Fruit fly (Drosophila melanogaster) Kc167 (cell line): ENCODE data around the gene CG32436.

ENCODE experiments used
- Myc ChIP-seq: fragments of >200 bp; optimal IDR thresholded peaks from 2 replicates; lab custom pipeline; 2017; ENCODE audit warnings: missing external identifiers
- Sin3A ChIP-seq: fragments of >200 bp; optimal IDR thresholded peaks from 2 replicates; lab custom pipeline; 2018; ENCODE audit warnings: missing external identifiers
- h ChIP-seq: fragments of >200 bp; optimal IDR thresholded peaks from 3 replicates; lab custom pipeline; 2018; ENCODE audit warnings: missing external identifiers
- insv ChIP-seq: fragments of >200 bp; optimal IDR thresholded peaks from 3 replicates; lab custom pipeline; 2018; ENCODE audit warnings: missing external identifiers
- psq ChIP-seq: fragments of >200 bp; optimal IDR thresholded peaks from 2 replicates; lab custom pipeline; 2017; ENCODE audit warnings: missing external identifiers
- ttk ChIP-seq: sonication (Bioruptor generic); optimal IDR thresholded peaks from 2 replicates; lab custom pipeline; 2017; ENCODE audit warnings: missing external identifiers

The CG32436 gene

DNA sequence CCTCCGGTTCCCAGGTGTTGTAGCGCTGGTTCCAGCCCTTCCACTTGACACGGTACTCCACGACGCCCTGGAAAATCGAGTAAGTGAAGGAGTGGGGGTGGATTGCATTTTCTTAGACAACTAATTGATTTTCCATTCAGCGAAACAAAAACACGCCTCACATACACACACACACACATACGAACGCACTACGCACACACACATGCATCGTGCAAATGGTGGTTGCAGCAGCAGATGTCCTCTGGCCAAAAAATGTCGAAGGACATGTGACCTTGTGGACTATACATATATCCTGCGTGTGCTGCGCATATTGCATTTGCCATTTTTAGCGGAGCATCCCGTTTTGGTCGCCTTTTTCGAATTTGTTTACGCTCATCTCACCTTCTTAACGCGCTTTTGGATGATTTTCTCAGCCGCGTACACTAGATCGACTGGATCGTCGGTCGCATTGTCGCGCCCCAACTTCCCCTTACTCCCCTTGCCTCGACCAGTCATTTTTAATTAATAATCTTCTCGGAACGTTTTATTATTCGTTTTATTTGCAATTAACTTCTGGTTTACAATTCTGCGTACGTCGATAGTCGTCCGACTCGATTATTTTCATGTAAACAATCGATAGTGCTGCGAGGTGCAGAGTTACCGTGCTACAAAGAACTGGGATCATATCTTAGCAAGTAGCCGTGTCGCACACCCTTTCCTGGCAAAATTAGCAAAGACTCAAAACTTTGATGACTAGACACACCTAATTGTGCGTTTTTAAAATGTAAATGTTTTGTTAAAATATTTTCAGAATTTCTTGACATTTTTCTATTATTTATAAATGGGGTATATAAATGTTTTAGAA lies 26.2 kb upstream of the CG32436 start, which contains the start of gene Pc:
Pc (minus strand) TSS at position 605 of the 844 bp plus-strand sequence.
- no peak for TF ChIP-seq Sin3A
- TF ChIP-seq ttk (lab: Kevin White, UChicago) = no peak
- TF ChIP-seq psq (lab: Kevin White, UChicago) = no peak
- TF ChIP-seq insv = no peak
- no peak for TF ChIP-seq h (lab: Kevin White, UChicago)

DNA sequence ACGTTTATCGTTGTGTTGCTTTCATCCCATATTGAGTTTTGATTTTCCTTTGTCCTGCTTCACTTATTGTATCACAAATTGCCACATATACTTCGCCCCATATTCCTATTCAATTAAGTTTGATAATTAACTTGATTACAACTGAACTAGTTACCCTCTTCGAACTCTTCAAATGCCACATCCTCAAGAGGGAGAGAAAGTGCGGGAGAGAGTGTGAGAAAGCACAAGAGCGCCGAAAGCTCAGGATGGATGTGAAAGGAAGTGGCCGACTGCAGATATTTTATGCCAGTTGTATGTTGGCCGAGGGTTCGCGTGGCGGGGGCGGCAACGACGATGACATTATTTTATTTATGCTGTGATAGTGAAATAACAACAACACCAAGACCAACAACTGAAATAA lies 25.4 kb upstream of the CG32436 start, which contains the start of gene Rab26:
Rab26 (plus strand) TSS at position 301 of the 400 bp plus-strand sequence.
- no peak for TF ChIP-seq h (lab: Kevin White, UChicago)
- TF ChIP-seq psq (lab: Kevin White, UChicago) = no peak
- TF ChIP-seq Myc (lab: Kevin White, UChicago) = no peak
- TF ChIP-seq ttk (lab: Kevin White, UChicago) = no peak
- no peak for TF ChIP-seq Sin3A
- TF ChIP-seq insv = no peak

DNA sequence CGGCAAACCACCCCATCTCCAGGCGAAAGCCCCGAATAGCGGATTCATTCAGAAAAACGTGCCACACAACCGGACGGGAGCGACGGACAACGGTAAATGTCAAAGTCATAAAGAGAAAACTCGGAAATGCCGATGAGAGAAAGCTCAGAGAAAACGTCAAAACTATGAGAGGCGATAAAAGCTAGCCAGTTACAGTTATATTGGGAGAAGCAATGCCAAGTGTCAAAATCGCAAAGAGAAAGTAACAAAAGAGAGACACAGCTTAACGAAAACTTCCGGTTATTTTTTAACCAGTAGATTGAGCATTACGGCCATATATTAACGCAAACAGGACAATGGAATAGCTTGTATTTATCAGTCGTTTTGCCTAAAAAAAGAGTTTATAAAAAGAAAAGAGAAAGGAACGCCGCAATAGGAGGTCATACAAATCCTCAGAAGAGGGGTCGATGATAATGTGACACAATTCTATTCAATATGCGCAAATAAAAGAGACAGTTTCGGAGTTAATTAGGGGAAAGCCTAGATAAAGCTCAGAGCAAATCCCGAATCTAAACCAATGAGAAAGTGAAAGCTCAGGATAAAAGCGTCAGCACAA lies 24.4 kb upstream of the CG32436 start:
- TF ChIP-seq ttk (lab: Kevin White, UChicago) (no peak), insv (no peak), Sin3A (no peak), h (lab: Kevin White, UChicago) (no peak), Myc (lab: Kevin White, UChicago) (no peak)

DNA sequence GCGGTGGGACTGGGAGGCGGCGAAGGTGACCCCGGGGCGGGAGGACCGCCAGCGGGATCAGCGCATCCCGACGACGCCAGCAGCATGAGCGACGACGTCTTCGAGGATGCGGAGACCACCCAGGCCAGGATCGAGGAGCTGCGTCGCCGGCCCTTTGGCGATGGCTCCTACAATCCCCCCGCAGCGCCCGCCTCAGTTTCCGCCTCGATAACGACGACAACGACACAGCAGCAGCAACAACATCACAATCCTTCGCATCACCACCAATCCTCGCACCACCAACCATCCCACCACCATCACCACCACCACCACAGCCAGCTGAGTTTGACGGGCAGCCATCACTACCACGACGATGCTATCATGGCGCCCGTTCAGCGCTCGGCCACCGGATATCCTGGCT lies 23.9 kb upstream of the CG32436 start:
- TF ChIP-seq insv (no peak), Myc (lab: Kevin White, UChicago) (no peak), psq (lab: Kevin White, UChicago) (no peak), h (lab: Kevin White, UChicago) (no peak), Sin3A (no peak), ttk (lab: Kevin White, UChicago) (no peak)

DNA sequence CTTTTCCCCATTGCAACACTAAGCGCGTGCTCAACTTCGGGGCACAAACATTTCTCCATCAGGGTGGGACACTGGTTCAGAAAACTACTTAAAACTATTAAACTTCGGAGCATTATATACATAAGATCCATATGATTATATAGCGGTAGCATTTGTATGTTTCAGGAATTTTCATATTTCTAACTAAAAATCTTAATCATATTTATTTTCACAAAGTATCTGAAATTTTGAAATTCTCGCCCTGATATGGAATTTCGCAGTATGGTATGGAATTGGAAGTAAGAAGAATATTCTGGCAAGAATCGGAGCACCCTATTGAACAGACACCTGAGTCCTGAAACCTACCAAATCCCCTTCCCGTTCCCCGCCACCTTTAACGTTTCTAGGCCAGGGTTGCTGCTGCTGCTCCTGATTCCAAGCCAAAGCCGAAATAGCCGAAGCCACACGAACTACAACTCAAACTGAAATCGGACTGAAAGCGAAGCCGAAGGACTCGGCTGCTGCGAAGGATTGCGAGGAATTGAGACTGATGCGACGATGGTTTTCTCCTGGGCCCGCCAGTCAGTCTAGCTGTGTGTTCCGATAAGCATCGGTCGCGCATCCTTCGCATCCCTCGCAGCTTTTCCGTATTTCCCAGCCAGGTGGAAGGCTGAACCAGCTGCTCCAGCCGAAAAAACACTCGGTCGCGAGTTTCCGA lies 21.9 kb upstream of the CG32436 start:
- TF ChIP-seq ttk (lab: Kevin White, UChicago) (no peak), psq (lab: Kevin White, UChicago) (no peak)

DNA sequence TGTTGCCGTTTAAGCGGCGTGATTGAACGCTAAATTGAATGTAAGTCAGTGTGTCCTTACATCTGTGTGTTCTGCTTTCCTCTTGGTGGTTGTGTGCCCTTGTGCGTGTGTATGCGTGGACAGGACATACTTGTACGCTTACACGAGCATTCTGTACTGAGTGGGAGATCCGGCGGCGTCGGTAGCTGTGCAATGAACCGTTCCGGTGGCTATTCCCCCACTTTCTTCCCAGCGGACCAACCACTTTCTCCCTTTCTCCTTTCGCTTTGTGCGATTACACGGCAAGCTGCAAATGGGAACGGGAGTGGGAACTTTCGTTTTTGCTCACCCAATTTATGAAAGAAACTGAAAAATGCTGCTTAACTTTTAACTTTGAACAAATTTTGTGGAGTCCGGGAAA lies 19.1 kb upstream of the CG32436 start:
- TF ChIP-seq h (lab: Kevin White, UChicago) (no peak), Myc (lab: Kevin White, UChicago) (no peak), insv (no peak), ttk (lab: Kevin White, UChicago) (no peak), Sin3A (no peak), psq (lab: Kevin White, UChicago) (no peak)

- no peak for TF ChIP-seq ttk (lab: Kevin White, UChicago)
- no peak for TF ChIP-seq Myc (lab: Kevin White, UChicago)
These were observed 8.7 kb upstream of the CG32436 start, which contains the start of gene Tsr1 for dm6 chr3L:21334999-21335631. Gene Tsr1 (plus strand): TSS chr3L:21335215.

dm6 chr3L:21342592-21342991 lies 1.2 kb upstream of the CG32436 start:
- no peak for TF ChIP-seq insv
- TF ChIP-seq ttk (lab: Kevin White, UChicago) = no peak
- TF ChIP-seq Myc (lab: Kevin White, UChicago) = no peak
- TF ChIP-seq h (lab: Kevin White, UChicago) = no peak
- TF ChIP-seq psq (lab: Kevin White, UChicago) = no peak
- TF ChIP-seq Sin3A = no peak

dm6 chr3L:21346463-21347196 lies 2.8 kb downstream of the CG32436 start:
- TF ChIP-seq psq (lab: Kevin White, UChicago) = no peak
- TF ChIP-seq ttk (lab: Kevin White, UChicago) = no peak
- TF ChIP-seq h (lab: Kevin White, UChicago) = no peak
- TF ChIP-seq Myc (lab: Kevin White, UChicago) = no peak
- no peak for TF ChIP-seq insv
- TF ChIP-seq Sin3A = no peak

dm6 chr3L:21347197-21347831 lies 3.5 kb downstream of the CG32436 start:
- TF ChIP-seq Myc (lab: Kevin White, UChicago) (no peak), ttk (lab: Kevin White, UChicago) (no peak), Sin3A (no peak), psq (lab: Kevin White, UChicago) (no peak), h (lab: Kevin White, UChicago) (no peak), insv (no peak)

DNA sequence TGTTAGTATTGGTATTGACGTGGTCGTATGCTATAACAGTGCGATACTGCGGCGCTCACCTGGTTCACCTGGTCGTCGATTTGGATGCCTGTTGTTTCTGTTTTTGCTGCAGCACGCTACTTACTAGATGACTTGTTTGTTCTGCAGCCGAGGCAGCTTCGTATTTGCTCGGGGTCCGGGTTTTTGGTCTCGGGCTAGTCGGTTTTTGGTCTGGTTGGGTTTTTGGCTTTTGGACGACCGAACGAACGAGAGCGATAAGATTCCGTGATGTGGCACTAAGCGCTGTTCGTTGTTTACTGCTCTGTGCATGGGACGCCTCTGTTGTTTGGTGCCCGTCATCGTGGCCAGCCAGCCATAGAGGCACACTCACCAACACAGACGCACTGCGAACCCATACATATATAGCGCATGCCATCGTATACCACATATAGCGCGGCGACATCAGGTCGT lies 5.2 kb downstream of the CG32436 start, which contains the start of gene ebd2:
ebd2 (minus strand) TSS at position 306 of the 450 bp plus-strand sequence.
- no peak for TF ChIP-seq psq (lab: Kevin White, UChicago)
- no peak for TF ChIP-seq ttk (lab: Kevin White, UChicago)
- no peak for TF ChIP-seq Sin3A
- no peak for TF ChIP-seq h (lab: Kevin White, UChicago)
- no peak for TF ChIP-seq Myc (lab: Kevin White, UChicago)
- TF ChIP-seq insv = no peak
